Fruit fly (Drosophila melanogaster) whole organism, pupa: Measurements from ENCODE around the gene CG32333.
"Not testable (repeated sequence)": the region's sequence is repeated elsewhere in the genome, so short reads cannot be mapped to it uniquely, and the experiment has no call there.

Experiments used
- CG10348 ChIP-seq: fragments of 200-800 bp; sonication (Bioruptor generic); IDR thresholded peaks from 2 replicates; pipeline ENCODE4 v1.3.6; 2022; ENCODE audit warnings: missing biosample characterization, missing genetic modification characterization
- CG12605 ChIP-seq: fragments of 200-800 bp; sonication (Bioruptor generic); IDR thresholded peaks from 2 replicates; pipeline ENCODE4 v1.3.6; 2022; ENCODE audit warnings: missing biosample characterization, missing genetic modification characterization
- CG13204 ChIP-seq: fragments of 200-800 bp; sonication (Bioruptor generic); optimal IDR thresholded peaks from 2 replicates; lab custom pipeline; 2018; ENCODE audit warnings: missing biosample characterization, mild to moderate bottlenecking, missing genetic modification characterization, moderate library complexity
- CG14655 ChIP-seq: fragments of 200-800 bp; sonication (Bioruptor generic); optimal IDR thresholded peaks from 3 replicates; lab custom pipeline; 2017; ENCODE audit warnings: mild to moderate bottlenecking, missing biosample characterization, missing genetic modification reagents, missing genetic modification characterization
- CG15710 ChIP-seq: fragments of 200-800 bp; sonication (Bioruptor generic); optimal IDR thresholded peaks from 2 replicates; lab custom pipeline; 2018; ENCODE audit warnings: missing biosample characterization, mild to moderate bottlenecking, missing genetic modification characterization, moderate library complexity
- CG17806 ChIP-seq: fragments of 200-800 bp; sonication (Bioruptor generic); optimal IDR thresholded peaks from 2 replicates; lab custom pipeline; 2018; ENCODE audit warnings: missing biosample characterization, mild to moderate bottlenecking, missing genetic modification characterization, moderate library complexity
- CG32121 ChIP-seq: fragments of 200-800 bp; sonication (Bioruptor generic); IDR thresholded peaks from 2 replicates; pipeline ENCODE4 v1.3.6; 2022; ENCODE audit warnings: missing biosample characterization, missing genetic modification characterization
- CG34367 ChIP-seq: fragments of 200-800 bp; sonication (Bioruptor generic); optimal IDR thresholded peaks from 2 replicates; lab custom pipeline; 2018; ENCODE audit warnings: missing biosample characterization, mild to moderate bottlenecking, missing genetic modification characterization
- CG4496 ChIP-seq: fragments of 200-800 bp; sonication (Bioruptor generic); IDR thresholded peaks from 3 replicates; pipeline ENCODE4 v1.3.6; 2022; ENCODE audit warnings: missing biosample characterization, missing genetic modification characterization
- CG8159 ChIP-seq: fragments of 200-800 bp; sonication (Bioruptor generic); optimal IDR thresholded peaks from 3 replicates; lab custom pipeline; 2018; ENCODE audit warnings: missing biosample characterization, mild to moderate bottlenecking, missing genetic modification characterization, moderate library complexity
- CG8301 ChIP-seq: fragments of 200-800 bp; sonication (Bioruptor generic); optimal IDR thresholded peaks from 2 replicates; lab custom pipeline; 2018; ENCODE audit warnings: missing biosample characterization, mild to moderate bottlenecking, missing genetic modification characterization
- CG9948 ChIP-seq: fragments of 200-800 bp; sonication (Bioruptor generic); optimal IDR thresholded peaks from 2 replicates; lab custom pipeline; 2018; ENCODE audit warnings: missing biosample characterization, mild to moderate bottlenecking, missing genetic modification characterization, moderate library complexity
- D1 ChIP-seq: fragments of 200-800 bp; sonication (Bioruptor generic); optimal IDR thresholded peaks from 2 replicates; lab custom pipeline; 2018; ENCODE audit warnings: missing biosample characterization, mild to moderate bottlenecking, missing genetic modification characterization, moderate library complexity
- EcR ChIP-seq: fragments of 200-800 bp; sonication (Bioruptor generic); optimal IDR thresholded peaks from 3 replicates; lab custom pipeline; 2019; ENCODE audit warnings: missing biosample characterization, missing genetic modification characterization, mild to moderate bottlenecking, moderate library complexity, missing genetic modification reagents
- Ets98B ChIP-seq: fragments of 200-800 bp; sonication (Bioruptor generic); IDR thresholded peaks from 2 replicates; pipeline ENCODE4 v1.3.6; 2022; ENCODE audit warnings: missing biosample characterization, missing genetic modification characterization
- Pif1A ChIP-seq: fragments of 200-800 bp; sonication (Bioruptor generic); optimal IDR thresholded peaks from 3 replicates; lab custom pipeline; 2016; ENCODE audit warnings: missing biosample characterization, missing genetic modification characterization
- Pif1B ChIP-seq: fragments of 200-800 bp; sonication (Bioruptor generic); optimal IDR thresholded peaks from 3 replicates; lab custom pipeline; 2016; ENCODE audit warnings: missing biosample characterization, missing genetic modification characterization
- Snoo ChIP-seq: fragments of 200-800 bp; sonication (Bioruptor generic); optimal IDR thresholded peaks from 3 replicates; lab custom pipeline; 2017; ENCODE audit warnings: missing biosample characterization, mild to moderate bottlenecking, missing genetic modification characterization, inconsistent platforms
- fd96Ca ChIP-seq: fragments of 200-800 bp; sonication (Bioruptor generic); IDR thresholded peaks from 3 replicates; pipeline ENCODE4 v1.3.6; 2022; ENCODE audit warnings: missing biosample characterization, missing genetic modification characterization
- gl ChIP-seq: fragments of 200-800 bp; sonication (Bioruptor generic); optimal IDR thresholded peaks from 2 replicates; lab custom pipeline; 2018; ENCODE audit warnings: missing biosample characterization, mild to moderate bottlenecking, missing genetic modification characterization
- rn ChIP-seq: fragments of 200-800 bp; sonication (Bioruptor generic); IDR thresholded peaks from 2 replicates; pipeline ENCODE4 v1.3.6; 2022; ENCODE audit warnings: missing biosample characterization, missing genetic modification characterization

Gene CG32333

DNA sequence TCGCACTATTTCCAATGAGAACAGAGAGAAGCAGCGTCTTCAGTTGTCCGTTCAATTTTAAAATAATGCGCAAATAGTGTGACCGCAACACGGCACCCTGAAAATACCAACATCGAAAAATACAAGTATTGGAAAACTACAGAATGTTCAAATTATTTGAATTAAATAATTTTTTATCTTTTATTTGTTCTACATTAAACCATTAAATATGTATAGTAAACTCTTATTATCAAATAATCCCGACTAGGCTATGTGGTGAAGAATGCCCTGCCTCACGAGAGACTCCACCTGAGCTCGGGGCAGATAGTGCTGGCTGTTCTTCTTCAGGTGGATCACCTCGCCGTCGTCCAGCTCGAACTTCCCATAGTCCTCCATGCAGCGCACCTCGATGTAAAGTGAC lies 28.9 kb upstream of the CG32333 start, which contains the start of gene CG32318:
TSS of gene CG32318 (minus strand) at position 101 of the 400 bp plus-strand sequence.
- TF ChIP-seq Pif1B (GFP tag; lab: Kevin White, UChicago); Snoo (tag; lab: Kevin White, UChicago); CG8301 (tag; lab: Kevin White, UChicago): not testable (repeated sequence)

DNA sequence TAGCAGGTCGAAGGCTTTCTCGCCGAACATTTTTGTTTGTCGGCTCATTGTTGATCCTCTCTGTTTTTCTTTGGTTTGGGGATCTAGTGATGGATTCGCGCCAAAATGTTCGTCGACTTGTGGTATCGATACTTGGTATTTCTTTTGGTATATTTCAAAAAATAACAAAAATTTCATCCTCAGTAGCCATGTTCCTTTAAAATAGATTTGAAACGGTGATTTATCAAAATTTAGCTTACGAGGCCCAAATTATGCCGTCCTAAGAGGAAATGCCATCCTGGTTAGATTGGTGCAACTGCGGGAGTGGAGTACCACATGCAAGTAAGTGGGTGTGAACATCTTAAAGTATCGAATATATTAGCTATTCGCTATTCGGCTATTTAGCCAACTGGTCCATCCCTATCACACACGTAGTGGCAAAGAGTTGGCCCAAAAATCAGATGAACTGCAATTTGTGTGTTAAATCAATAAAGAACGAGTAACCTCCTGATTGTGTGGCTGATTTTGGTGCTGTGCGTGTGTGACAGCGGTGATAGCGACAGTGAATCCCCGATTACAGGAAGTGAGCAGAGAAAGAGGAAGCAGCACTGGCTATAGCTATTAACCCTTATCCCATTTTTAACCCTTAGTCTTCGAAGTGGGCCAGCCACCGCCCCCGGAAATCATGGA lies 28.0 kb upstream of the CG32333 start, which contains the start of the genes Psf1 and Sac1:
TSS of gene Psf1 (minus strand) at position 51 of the 669 bp plus-strand sequence.
TSS of gene Sac1 (plus strand) at position 191 of the 669 bp plus-strand sequence.
- TF ChIP-seq CG34367 (peak; percentile 1), CG8301 (tag; lab: Kevin White, UChicago) (no peak), CG8159 (peak; percentile 19), CG15710 (tag; lab: Kevin White, UChicago) (peak; percentile 26), D1 (no peak), CG10348 (GFP tag; lab: Robert Waterston, UW) (no peak), CG17806 (tag; lab: Kevin White, UChicago) (no peak), rn (GFP tag; lab: Robert Waterston, UW) (0 out of 2 replicates have a peak, but pooled peaks have one; percentile 13), Snoo (tag; lab: Kevin White, UChicago) (no peak), CG4496 (GFP tag; lab: Robert Waterston, UW) (0 out of 3 replicates have a peak, but pooled peaks have one; percentile 47), Pif1A (GFP tag; lab: Kevin White, UChicago) (no peak), fd96Ca (GFP tag; lab: Robert Waterston, UW) (peak; percentile 51; the same call in 1 of the 3 replicates)
- TF ChIP-seq, all 21 proteins: peak for 6

DNA sequence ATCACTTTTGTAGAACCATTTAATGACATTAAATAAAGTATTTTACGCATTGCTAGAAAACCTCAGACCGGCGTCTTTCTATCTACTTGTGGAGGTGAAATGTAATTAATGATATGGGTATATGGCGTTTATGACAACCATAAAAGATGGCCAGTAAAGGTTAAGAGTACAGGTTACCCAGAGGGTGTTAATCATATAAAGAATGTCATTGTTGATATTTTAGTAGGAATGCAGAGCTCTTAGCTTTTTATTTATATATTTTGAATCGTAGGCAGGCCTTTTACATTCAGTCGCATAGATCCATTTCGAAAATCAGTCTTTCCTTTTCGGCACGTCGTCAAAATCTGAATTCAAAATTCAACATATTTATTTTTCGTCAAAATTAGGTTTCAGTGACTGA lies 25.4 kb upstream of the CG32333 start, which contains the start of gene Bfc:
TSS of gene Bfc (plus strand) at position 301 of the 400 bp plus-strand sequence.
- TF ChIP-seq Pif1B (GFP tag; lab: Kevin White, UChicago) (no peak), CG8159 (no peak), EcR (GFP tag; lab: Kevin White, UChicago) (no peak), D1 (no peak), CG13204 (GFP tag; lab: Kevin White, UChicago) (no peak), CG9948 (tag; lab: Kevin White, UChicago) (no peak), CG4496 (GFP tag; lab: Robert Waterston, UW) (no peak), Pif1A (GFP tag; lab: Kevin White, UChicago) (no peak), CG14655 (no peak), rn (GFP tag; lab: Robert Waterston, UW) (no peak), CG32121 (GFP tag; lab: Robert Waterston, UW) (no peak), CG8301 (tag; lab: Kevin White, UChicago) (no peak), CG10348 (GFP tag; lab: Robert Waterston, UW) (no peak), CG12605 (no peak), fd96Ca (GFP tag; lab: Robert Waterston, UW) (no peak), Snoo (tag; lab: Kevin White, UChicago) (no peak), CG15710 (tag; lab: Kevin White, UChicago) (no peak), CG17806 (tag; lab: Kevin White, UChicago) (no peak), Ets98B (GFP tag; lab: Robert Waterston, UW) (no peak), CG34367 (no peak)
- TF ChIP-seq, all 21 proteins: peak for 0

DNA sequence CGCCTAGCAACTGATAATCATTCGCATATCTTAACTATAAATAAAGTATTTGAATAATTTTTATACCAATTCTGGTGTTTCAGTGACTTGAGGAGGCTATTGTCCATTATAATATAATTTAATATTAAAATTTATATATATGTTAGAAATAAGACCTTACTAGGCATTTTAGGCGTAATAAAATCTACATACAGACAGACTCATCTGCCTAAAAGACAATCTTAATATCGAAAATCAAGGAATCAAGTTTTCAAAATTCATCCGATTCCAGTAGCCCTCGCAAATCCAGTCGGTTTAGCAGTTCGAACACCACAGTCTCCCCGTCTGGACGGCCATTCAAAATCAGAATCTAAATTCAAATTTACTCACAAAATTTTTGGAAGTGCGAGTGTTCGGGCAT lies 24.0 kb upstream of the CG32333 start, which contains the start of the genes CG9130 and CG9133:
TSS of gene CG9130 (plus strand) at position 301 of the 400 bp plus-strand sequence.
TSS of gene CG9133 (plus strand) at position 301 of the 400 bp plus-strand sequence.
- TF ChIP-seq Pif1B (GFP tag; lab: Kevin White, UChicago) (no peak), CG32121 (GFP tag; lab: Robert Waterston, UW) (no peak), CG13204 (GFP tag; lab: Kevin White, UChicago) (no peak), CG15710 (tag; lab: Kevin White, UChicago) (no peak), CG4496 (GFP tag; lab: Robert Waterston, UW) (no peak), Ets98B (GFP tag; lab: Robert Waterston, UW) (no peak), CG34367 (no peak), gl (tag; lab: Kevin White, UChicago) (no peak), CG17806 (tag; lab: Kevin White, UChicago) (no peak), CG9948 (tag; lab: Kevin White, UChicago) (no peak), CG8301 (tag; lab: Kevin White, UChicago) (no peak), Snoo (tag; lab: Kevin White, UChicago) (no peak), CG14655 (no peak)

DNA sequence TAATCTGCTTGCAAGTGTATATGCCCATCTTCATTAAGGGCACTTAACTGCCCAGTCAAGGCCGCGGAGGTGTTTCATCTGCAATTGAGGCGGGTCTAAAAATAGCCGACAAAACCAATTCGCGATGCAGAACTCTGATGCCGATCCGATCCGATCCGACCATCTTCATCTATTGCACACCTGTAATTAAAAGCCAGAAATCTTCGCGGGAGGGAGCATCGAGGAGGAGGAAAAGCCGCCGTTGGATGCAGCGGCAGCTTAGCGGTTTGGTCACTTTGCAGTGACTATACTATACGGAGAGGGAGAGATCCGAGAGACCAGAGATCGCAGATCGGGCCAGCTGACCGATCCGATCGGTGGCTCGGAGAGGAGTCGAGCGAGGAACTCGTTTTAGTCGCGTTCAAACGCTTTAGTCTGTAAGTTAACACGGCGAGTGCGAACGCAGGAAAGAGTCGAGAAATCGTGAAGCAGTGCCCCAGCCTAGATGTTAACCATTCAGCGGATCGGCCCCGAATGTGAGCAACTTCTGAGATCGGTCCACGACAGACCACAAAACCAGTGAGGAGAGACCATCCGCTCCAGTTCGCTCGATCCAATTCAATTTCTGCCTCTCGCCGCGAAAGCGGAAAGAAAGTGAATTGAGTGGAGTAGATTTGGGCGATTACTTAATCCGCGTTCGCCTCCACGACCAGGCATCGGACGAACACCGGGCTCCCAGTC lies 19.5 kb upstream of the CG32333 start, which contains the start of gene tfc:
TSS of gene tfc (plus strand) at position 389 of the 720 bp plus-strand sequence.
- peak; percentile 29 for TF ChIP-seq Pif1A (GFP tag; lab: Kevin White, UChicago)
- TF ChIP-seq fd96Ca (GFP tag; lab: Robert Waterston, UW): peak; percentile 20; the same call in 1 of the 3 replicates
- TF ChIP-seq D1: no peak
- no peak for TF ChIP-seq CG8301 (tag; lab: Kevin White, UChicago)
- TF ChIP-seq Pif1B (GFP tag; lab: Kevin White, UChicago): no peak
- TF ChIP-seq CG9948 (tag; lab: Kevin White, UChicago): no peak
- no peak for TF ChIP-seq rn (GFP tag; lab: Robert Waterston, UW)
- TF ChIP-seq CG12605: peak; percentile 49
- peak; percentile 50; the same call in 1 of the 2 replicates for TF ChIP-seq Ets98B (GFP tag; lab: Robert Waterston, UW)
- no peak for TF ChIP-seq CG10348 (GFP tag; lab: Robert Waterston, UW)
- no peak for TF ChIP-seq CG34367
- no peak for TF ChIP-seq CG32121 (GFP tag; lab: Robert Waterston, UW)
- no peak for TF ChIP-seq gl (tag; lab: Kevin White, UChicago)
- peak; percentile 61 for TF ChIP-seq EcR (GFP tag; lab: Kevin White, UChicago)
- TF ChIP-seq CG4496 (GFP tag; lab: Robert Waterston, UW): no peak; the same call in 1 of the 3 replicates
- no peak for TF ChIP-seq CG14655
- TF ChIP-seq CG13204 (GFP tag; lab: Kevin White, UChicago): peak; percentile 66
- no peak for TF ChIP-seq CG17806 (tag; lab: Kevin White, UChicago)
- TF ChIP-seq CG8159: no peak
- no peak for TF ChIP-seq Snoo (tag; lab: Kevin White, UChicago)
- TF ChIP-seq CG15710 (tag; lab: Kevin White, UChicago): no peak
